Fruit fly (Drosophila melanogaster) Kc167 (cell line): ENCODE data around the gene twr.

Experiments used
- Myc ChIP-seq: fragments of >200 bp; optimal IDR thresholded peaks from 2 replicates; lab custom pipeline; 2017; ENCODE audit warnings: missing external identifiers
- Sin3A ChIP-seq: fragments of >200 bp; optimal IDR thresholded peaks from 2 replicates; lab custom pipeline; 2018; ENCODE audit warnings: missing external identifiers
- h ChIP-seq: fragments of >200 bp; optimal IDR thresholded peaks from 3 replicates; lab custom pipeline; 2018; ENCODE audit warnings: missing external identifiers
- insv ChIP-seq: fragments of >200 bp; optimal IDR thresholded peaks from 3 replicates; lab custom pipeline; 2018; ENCODE audit warnings: missing external identifiers
- psq ChIP-seq: fragments of >200 bp; optimal IDR thresholded peaks from 2 replicates; lab custom pipeline; 2017; ENCODE audit warnings: missing external identifiers
- ttk ChIP-seq: sonication (Bioruptor generic); optimal IDR thresholded peaks from 2 replicates; lab custom pipeline; 2017; ENCODE audit warnings: missing external identifiers

Gene twr

DNA sequence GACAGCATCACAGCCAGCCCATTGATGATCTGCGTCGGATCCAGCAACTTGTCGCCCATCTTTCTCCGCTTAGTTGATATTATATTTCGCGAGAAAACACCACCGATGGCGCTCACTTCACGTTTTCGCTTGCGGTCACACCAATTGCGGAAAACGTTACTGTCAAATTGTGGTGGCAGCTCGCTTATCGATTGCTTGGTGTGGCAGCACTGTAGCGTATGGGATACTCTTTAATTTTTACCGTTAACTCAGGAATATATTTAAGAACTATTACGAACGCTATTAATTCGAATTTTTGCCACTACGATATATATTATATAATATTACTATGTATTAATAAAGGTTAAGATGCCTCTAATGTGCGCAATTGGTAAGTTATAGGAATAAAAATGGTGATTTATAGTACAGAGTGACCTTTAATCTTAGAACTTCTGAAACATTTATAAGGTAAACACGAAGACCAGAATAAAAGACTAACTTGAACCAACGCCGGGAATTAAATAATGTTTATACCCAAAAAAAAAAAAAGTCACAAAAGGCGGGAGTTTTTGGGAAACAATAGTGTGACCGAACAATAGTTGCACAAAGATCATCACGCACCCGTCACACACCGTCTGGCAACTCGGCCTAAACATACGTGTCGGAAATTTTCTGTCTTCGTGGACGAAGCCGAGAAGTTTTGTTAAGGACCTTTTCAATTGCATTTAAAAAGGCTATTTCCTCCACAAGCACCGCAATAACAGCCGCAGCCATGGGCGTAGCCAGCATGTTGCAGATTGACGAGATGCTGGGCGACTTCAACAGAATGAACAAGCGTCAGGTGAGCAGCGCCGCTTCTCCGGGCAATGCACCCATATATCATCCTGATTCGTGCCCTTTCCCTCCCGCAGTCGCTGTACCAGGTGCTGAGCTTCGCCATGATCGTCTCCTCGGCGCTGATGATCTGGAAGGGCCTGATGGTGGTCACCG is at the start of gene twr, which contains the start of gene CG1307:
Gene twr (plus strand): TSS at position 605 of the 969 bp plus-strand sequence.
Gene CG1307 (minus strand): TSS at position 165 of the 969 bp plus-strand sequence.
- TF ChIP-seq Myc (lab: Kevin White, UChicago) = no peak
- no peak for TF ChIP-seq insv
- no peak for TF ChIP-seq h (lab: Kevin White, UChicago)
- no peak for TF ChIP-seq Sin3A (lab: Kevin White, UChicago)
- TF ChIP-seq psq (lab: Kevin White, UChicago) = no peak
- TF ChIP-seq ttk (lab: Kevin White, UChicago) = no peak

dm6 chr3R:6608814-6609213 is 48.9 kb upstream of the twr start, which contains the start of gene glob2:
TSS of gene glob2 (minus strand) at chr3R:6608914.
- TF ChIP-seq h (lab: Kevin White, UChicago) (no peak), psq (lab: Kevin White, UChicago) (no peak), Myc (lab: Kevin White, UChicago) (no peak), ttk (lab: Kevin White, UChicago) (no peak), insv (no peak), Sin3A (lab: Kevin White, UChicago) (no peak)

DNA sequence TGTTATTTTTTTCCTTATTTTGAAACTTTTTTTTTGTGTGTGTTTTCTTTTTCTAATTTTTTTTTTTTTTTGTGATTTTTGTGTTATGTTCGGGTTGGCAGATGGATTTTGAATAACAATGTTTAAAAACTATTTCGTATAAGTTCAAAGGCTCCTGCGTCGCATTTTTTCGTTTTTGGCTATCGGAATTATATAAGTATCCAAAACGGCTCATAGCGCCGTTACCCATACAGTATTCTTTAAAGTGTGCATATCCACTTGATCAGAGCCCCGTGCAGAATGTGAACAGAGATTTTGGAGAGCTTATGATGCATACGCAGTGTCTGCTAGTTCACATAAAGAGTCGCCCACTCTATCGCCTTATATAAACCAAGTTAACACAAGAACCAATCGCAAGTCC is 29.9 kb upstream of the twr start, which contains the start of gene sowi:
Gene sowi (minus strand): TSS at position 101 of the 400 bp plus-strand sequence.
- TF ChIP-seq ttk (lab: Kevin White, UChicago) (no peak), psq (lab: Kevin White, UChicago) (no peak), Sin3A (lab: Kevin White, UChicago) (no peak), h (lab: Kevin White, UChicago) (no peak), Myc (lab: Kevin White, UChicago) (no peak), insv (no peak)

dm6 chr3R:6629221-6629620 is 28.5 kb upstream of the twr start, which contains the start of gene CG15177:
TSS of gene CG15177 (minus strand) at chr3R:6629321.
- TF ChIP-seq insv = no peak
- TF ChIP-seq Myc (lab: Kevin White, UChicago) = no peak
- TF ChIP-seq ttk (lab: Kevin White, UChicago) = no peak
- TF ChIP-seq psq (lab: Kevin White, UChicago) = no peak
- no peak for TF ChIP-seq h (lab: Kevin White, UChicago)
- no peak for TF ChIP-seq Sin3A (lab: Kevin White, UChicago)

- TF ChIP-seq ttk (lab: Kevin White, UChicago) = no peak
- no peak for TF ChIP-seq h (lab: Kevin White, UChicago)
- no peak for TF ChIP-seq insv
- no peak for TF ChIP-seq Sin3A (lab: Kevin White, UChicago)
- TF ChIP-seq psq (lab: Kevin White, UChicago) = no peak
- no peak for TF ChIP-seq Myc (lab: Kevin White, UChicago)
These were observed 27.8 kb upstream of the twr start, which contains the start of gene sunz for dm6 chr3R:6629851-6630250. TSS of gene sunz (plus strand) at chr3R:6630151.

dm6 chr3R:6640932-6641331 is 16.8 kb upstream of the twr start, which contains the start of gene CG31286:
TSS of gene CG31286 (plus strand) at chr3R:6641232.
- no peak for TF ChIP-seq Myc (lab: Kevin White, UChicago)

DNA sequence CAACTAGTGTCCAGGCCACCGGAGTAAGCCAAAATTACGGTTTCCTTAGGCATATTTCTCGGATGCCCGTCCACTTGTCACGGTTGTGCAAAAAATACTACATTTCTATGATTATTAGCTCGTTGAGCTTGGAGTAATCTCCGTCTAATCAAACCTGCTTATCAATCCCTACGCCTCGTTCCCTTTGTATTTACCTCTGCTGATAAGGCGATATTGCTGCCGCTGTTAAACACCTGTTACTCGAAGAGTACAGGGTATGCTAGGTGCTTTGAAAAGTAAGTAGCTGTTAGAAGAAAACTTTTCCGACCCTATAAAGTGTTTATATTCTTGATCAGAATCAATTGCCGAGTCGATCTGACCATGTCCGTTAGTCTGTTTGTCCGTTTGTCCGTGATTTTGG is 13.3 kb upstream of the twr start, which contains the start of gene Ass:
Gene Ass (minus strand): TSS at position 101 of the 400 bp plus-strand sequence.
- TF ChIP-seq h (lab: Kevin White, UChicago) (no peak), Myc (lab: Kevin White, UChicago) (no peak)

DNA sequence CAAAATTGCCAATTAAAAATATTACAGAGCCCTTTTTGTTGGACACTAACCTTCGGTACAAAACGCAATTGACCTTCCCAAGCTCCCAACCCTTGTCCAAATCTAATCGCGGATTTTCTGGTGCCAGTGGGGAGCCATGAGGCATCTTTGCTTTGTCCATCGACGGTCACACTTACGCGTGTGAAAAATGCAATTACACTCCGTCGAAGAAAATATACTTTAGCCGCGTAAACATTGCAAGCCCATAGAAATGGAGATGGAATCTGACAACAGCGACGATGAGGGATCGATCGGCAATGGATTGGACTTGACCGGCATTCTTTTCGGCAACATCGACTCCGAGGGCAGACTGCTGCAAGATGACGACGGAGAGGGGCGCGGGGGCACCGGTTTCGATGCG is 10.9 kb upstream of the twr start, which contains the start of gene Taf1:
Gene Taf1 (plus strand): TSS at position 150 of the 400 bp plus-strand sequence.
- TF ChIP-seq ttk (lab: Kevin White, UChicago) = no peak

DNA sequence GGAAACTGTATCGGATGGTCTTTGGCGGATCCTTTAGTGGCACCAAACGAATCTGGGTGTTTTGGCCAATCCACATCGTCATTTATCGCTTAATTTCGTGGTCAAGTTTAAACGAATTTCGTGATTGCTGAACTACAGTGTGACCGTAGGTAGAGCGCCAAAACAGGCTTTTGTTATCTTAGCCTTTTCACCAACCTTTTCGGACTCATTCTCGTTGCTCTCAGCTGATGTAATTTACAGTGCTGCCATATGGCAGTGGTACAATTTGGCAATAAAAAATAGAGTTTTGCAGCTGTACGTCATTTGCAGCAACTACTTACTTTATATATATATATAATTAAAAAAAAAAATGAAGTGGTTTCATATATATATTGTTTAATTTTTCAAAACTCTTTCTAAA is 2.3 kb downstream of the twr start, which contains the start of gene agt:
Gene agt (minus strand): TSS at position 160 of the 400 bp plus-strand sequence.
- TF ChIP-seq Myc (lab: Kevin White, UChicago) = no peak

- TF ChIP-seq ttk (lab: Kevin White, UChicago) (no peak), Myc (lab: Kevin White, UChicago) (no peak), Sin3A (lab: Kevin White, UChicago) (no peak), psq (lab: Kevin White, UChicago) (no peak), insv (no peak), h (lab: Kevin White, UChicago) (no peak)
These were observed 5.1 kb downstream of the twr start for dm6 chr3R:6662613-6663288.

DNA sequence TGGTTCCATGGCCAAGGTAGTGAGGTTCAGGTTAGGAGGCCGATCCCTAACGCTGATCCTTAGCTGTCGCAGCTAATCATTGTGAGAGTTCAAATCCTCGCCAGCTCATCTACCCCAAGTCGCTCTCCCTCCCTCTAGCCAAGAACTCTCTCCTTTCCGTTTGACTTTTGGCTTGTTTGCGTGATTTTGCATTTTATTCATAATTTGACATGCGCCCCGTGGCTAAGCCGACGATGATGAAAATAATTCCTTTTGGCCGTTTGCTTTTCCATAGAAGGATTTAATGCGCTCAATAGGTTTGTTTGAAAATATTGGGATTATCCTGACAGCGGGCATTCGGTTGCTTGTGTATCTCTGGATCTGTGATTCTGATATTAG is 5.6 kb downstream of the twr start:
- TF ChIP-seq ttk (lab: Kevin White, UChicago) (no peak), Sin3A (lab: Kevin White, UChicago) (no peak), insv (no peak), Myc (lab: Kevin White, UChicago) (no peak), psq (lab: Kevin White, UChicago) (no peak), h (lab: Kevin White, UChicago) (no peak)
